Fruit fly (Drosophila melanogaster): ENCODE measurements around the gene CG9705.
A peak's percentile ranks its signal among the peaks of the same experiment; 100 is the strongest.

CG9705 gene

DNA sequence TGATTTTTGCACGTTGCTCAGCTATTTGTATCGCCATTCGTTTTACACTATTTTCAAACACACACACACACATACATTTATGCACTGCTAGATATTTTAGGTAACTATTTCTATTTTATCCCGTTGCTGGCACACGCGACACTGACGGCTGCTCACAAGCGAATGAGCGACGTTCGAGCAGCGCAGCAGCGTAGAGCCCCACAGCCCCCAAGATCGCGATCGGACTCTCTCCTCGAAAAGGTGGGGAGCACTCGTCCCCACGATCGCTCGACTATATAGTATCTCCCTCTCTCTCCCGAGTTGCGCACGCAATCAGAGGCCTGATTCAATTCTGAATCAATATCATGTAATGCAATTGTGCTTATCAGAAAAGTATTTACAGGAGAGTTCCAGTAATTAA is 20.1 kb downstream of the CG9705 start (continued):
- TF ChIP-seq CG8388 (GFP tag; optimal IDR thresholded peaks at IDR 0.05) (no peak), ken (GFP tag; IDR thresholded peaks at IDR 0.05) (0 out of 3 replicates have a peak, but pooled peaks have one; percentile 11), ttk (GFP tag; IDR thresholded peaks at IDR 0.05) (0 out of 2 replicates have a peak, but pooled peaks have one; percentile 13), CG31365 (tag; optimal IDR thresholded peaks at IDR 0.05) (no peak), Bteb2 (GFP tag; optimal IDR thresholded peaks at IDR 0.05) (no peak), onecut (GFP tag; IDR thresholded peaks at IDR 0.05) (no peak), fru (optimal IDR thresholded peaks at IDR 0.05) (no peak), CG2129 (GFP tag; IDR thresholded peaks at IDR 0.05; ENCODE audit: partially characterized antibody) (no peak), Dp (GFP tag; optimal IDR thresholded peaks at IDR 0.05) (no peak), YL-1 (GFP tag; optimal IDR thresholded peaks at IDR 0.05) (no peak), Six4 (GFP tag; optimal IDR thresholded peaks at IDR 0.05) (no peak), CG8359 (GFP tag; optimal IDR thresholded peaks at IDR 0.05; ENCODE audit: borderline replicate concordance) (no peak), sens (GFP tag) (peak; percentile 49), CG8944 (GFP tag; optimal IDR thresholded peaks at IDR 0.05) (no peak), CG9876 (GFP tag; optimal IDR thresholded peaks at IDR 0.05) (no peak), slp2 (GFP tag; optimal IDR thresholded peaks at IDR 0.05) (no peak), mam (GFP tag; optimal IDR thresholded peaks at IDR 0.05) (no peak), seq (GFP tag; IDR thresholded peaks at IDR 0.05) (no peak), CG12769 (tag; optimal IDR thresholded peaks at IDR 0.05) (peak; percentile 79), Doc3 (GFP tag; IDR thresholded peaks at IDR 0.05; ENCODE audit: partially characterized antibody) (no peak), tio (GFP tag; optimal IDR thresholded peaks at IDR 0.05) (no peak), Awh (GFP tag; IDR thresholded peaks at IDR 0.05) (peak; percentile 33; the same call in 1 of the 2 replicates), CG14441 (GFP tag; IDR thresholded peaks at IDR 0.05) (peak; percentile 29; the same call in 1 of the 2 replicates)

DNA sequence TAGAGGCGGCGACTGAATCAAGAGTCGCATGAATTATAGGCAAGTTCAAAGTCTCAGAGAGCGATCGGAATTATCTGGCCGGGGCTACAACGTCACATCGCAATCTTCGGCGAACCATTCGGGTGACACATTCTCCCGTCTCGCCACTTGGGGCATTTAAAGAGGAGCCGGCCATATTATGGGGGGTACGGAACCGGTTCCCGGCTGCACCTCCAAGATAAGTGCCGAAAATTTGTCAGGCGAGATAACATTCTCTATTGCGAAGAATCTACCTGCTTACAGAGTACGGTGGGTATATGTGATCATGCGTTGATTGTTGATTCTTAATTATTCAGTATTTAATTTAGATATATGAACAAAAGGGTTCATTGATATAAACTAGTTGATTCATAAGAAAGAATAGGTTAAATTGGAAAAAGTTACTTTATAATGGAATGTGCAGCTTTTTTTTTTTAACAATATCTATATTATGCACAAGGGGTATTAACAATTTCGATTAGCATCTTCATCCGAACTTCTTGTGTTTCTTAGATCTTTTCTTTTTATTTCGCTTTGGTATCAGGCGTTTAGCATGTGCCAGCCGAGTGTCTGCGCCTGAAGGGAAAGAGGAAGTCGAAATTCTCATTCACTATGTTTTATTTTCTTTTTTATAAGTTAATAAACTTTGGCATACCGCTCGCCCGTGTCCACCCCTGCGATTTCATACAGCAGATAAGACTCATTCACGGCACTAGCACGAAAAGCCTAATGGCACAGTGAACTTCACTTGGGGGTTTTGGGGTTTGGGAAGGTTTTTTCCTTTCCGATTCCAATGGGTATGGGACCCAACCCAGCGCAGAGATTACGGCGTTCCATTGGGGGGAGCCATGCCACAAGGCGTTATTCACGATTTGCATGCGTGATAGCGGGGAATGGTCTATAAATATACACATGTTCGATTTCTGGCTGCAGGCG is 21.9 kb downstream of the CG9705 start:
- TF ChIP-seq CG13424 (tag; optimal IDR thresholded peaks at IDR 0.05): peak; percentile 48
- 0 out of 2 replicates have a peak, but pooled peaks have one; percentile 25 for TF ChIP-seq CG4360 (GFP tag; IDR thresholded peaks at IDR 0.05)
- TF ChIP-seq CG11247 (GFP tag; IDR thresholded peaks at IDR 0.05): no peak
- no peak for TF ChIP-seq btn (GFP tag; optimal IDR thresholded peaks at IDR 0.05)
- peak; percentile 75 for TF ChIP-seq CG2120 (GFP tag; optimal IDR thresholded peaks at IDR 0.05)
- peak; percentile 61 for TF ChIP-seq sisA (GFP tag; IDR thresholded peaks at IDR 0.05)
- no peak for TF ChIP-seq toy (GFP tag; IDR thresholded peaks at IDR 0.05)
- TF ChIP-seq CG10431 (GFP tag; optimal IDR thresholded peaks at IDR 0.05): no peak
- TF ChIP-seq NC2α (GFP tag; optimal IDR thresholded peaks at IDR 0.05): no peak
- no peak for TF ChIP-seq h (optimal IDR thresholded peaks at IDR 0.05)
- TF ChIP-seq Max (GFP tag; optimal IDR thresholded peaks at IDR 0.05): peak; percentile 56
- TF ChIP-seq grau (tag; optimal IDR thresholded peaks at IDR 0.05): peak; percentile 58
- TF ChIP-seq nerfin-2 (GFP tag; IDR thresholded peaks at IDR 0.05; ENCODE audit: partially characterized antibody): no peak
- no peak for TF ChIP-seq dimm (GFP tag; IDR thresholded peaks at IDR 0.05)
- TF ChIP-seq CG3838 (GFP tag; optimal IDR thresholded peaks at IDR 0.05): no peak
- TF ChIP-seq Usf (GFP tag; optimal IDR thresholded peaks at IDR 0.05): peak; percentile 22
- TF ChIP-seq bsh (GFP tag; optimal IDR thresholded peaks at IDR 0.05): peak in 1 of 2 experiments; percentile 78
- TF ChIP-seq CG3847 (GFP tag; IDR thresholded peaks at IDR 0.05): no peak
- peak; percentile 17 for TF ChIP-seq CG2116 (GFP tag; optimal IDR thresholded peaks at IDR 0.05)
- peak; percentile 57 for TF ChIP-seq E2f1 (GFP tag; IDR thresholded peaks at IDR 0.05)
- no peak for TF ChIP-seq CG6813 (GFP tag; optimal IDR thresholded peaks at IDR 0.05)
- no peak for TF ChIP-seq oc (tag; optimal IDR thresholded peaks at IDR 0.05)
- TF ChIP-seq gem (tag; optimal IDR thresholded peaks at IDR 0.05): peak; percentile 76
- no peak for TF ChIP-seq maf-S (GFP tag; optimal IDR thresholded peaks at IDR 0.05)
- TF ChIP-seq gt (GFP tag; IDR thresholded peaks at IDR 0.05): no peak
- no peak for TF ChIP-seq br (optimal IDR thresholded peaks at IDR 0.05)
- no peak for TF ChIP-seq Nf-YC (tag; optimal IDR thresholded peaks at IDR 0.05)
- TF ChIP-seq CG1832 (GFP tag; optimal IDR thresholded peaks at IDR 0.05): no peak

Data from whole organism, embryonic.